Worm (Caenorhabditis elegans): ENCODE measurements around the gene gcy-22.

DNA sequence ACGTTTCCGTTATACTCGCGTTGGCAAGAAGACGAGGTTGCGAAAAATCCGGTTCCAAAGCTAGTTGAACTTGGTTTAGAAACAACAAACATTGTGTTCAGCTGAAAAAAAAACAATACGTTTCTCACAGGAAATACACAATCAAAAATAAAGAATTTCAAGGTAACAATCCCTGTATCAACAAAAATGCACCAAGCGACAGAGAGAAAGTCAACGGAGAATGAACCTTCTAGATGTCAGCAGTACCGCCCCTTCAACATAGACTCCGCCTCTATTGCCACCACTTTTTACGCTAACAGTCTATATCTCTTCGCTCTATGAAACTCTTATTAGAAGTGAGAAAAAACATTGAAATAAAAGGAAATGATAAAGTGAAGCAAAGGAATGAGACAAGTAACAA lies 43.5 kb upstream of the gcy-22 start, which contains the start of gene F31D4.8:
- TF ChIP-seq nhr-11 (tag; optimal IDR thresholded peaks at IDR 0.05) = no peak
- no peak for TF ChIP-seq snpc-4 (tag; optimal IDR thresholded peaks at IDR 0.05)
- TF ChIP-seq egl-27 (tag; optimal IDR thresholded peaks at IDR 0.05) = no peak
- TF ChIP-seq lsy-2 (tag; optimal IDR thresholded peaks at IDR 0.05) = no peak
- TF ChIP-seq F13H6.1 (tag; optimal IDR thresholded peaks at IDR 0.05) = no peak
- TF ChIP-seq ama-1 (optimal IDR thresholded peaks at IDR 0.05) = no peak
- no peak for TF ChIP-seq nhr-12 (tag; optimal IDR thresholded peaks at IDR 0.05)
- TF ChIP-seq elt-3 (tag; optimal IDR thresholded peaks at IDR 0.05) = no peak
- TF ChIP-seq nhr-77 (tag; optimal IDR thresholded peaks at IDR 0.05) = no peak
- no peak for TF ChIP-seq mdl-1 (tag; optimal IDR thresholded peaks at IDR 0.05)
- TF ChIP-seq lin-13 (GFP tag; optimal IDR thresholded peaks at IDR 0.05) = no peak
- no peak for TF ChIP-seq ztf-4 (tag; optimal IDR thresholded peaks at IDR 0.05)
- TF ChIP-seq ztf-11 (tag; optimal IDR thresholded peaks at IDR 0.05) = no peak

Data from whole organism, L2 larva.